Fruit fly (Drosophila melanogaster) whole organism: Measurements from ENCODE around the gene Svip.

Experiments used
- Dll ChIP-seq: fragments of >200 bp; optimal IDR thresholded peaks from 2 replicates; lab custom pipeline; 2017
- EcR ChIP-seq, 2 experiments: fragments of >200 bp; optimal IDR thresholded peaks; 2 replicates each; lab custom pipeline; 2017; ENCODE audit warnings: missing biosample characterization in 2 of 2, missing genetic modification characterization in 2 of 2, missing genetic modification reagents in 2 of 2
- pan ChIP-seq: fragments of >200 bp; optimal IDR thresholded peaks from 2 replicates; lab custom pipeline; 2017
- psq ChIP-seq: fragments of >200 bp; optimal IDR thresholded peaks from 2 replicates; lab custom pipeline; 2017
- usp ChIP-seq: fragments of >200 bp; optimal IDR thresholded peaks from 2 replicates; lab custom pipeline; 2017; ENCODE audit warnings: missing biosample characterization, missing genetic modification characterization, mixed read lengths

DNA sequence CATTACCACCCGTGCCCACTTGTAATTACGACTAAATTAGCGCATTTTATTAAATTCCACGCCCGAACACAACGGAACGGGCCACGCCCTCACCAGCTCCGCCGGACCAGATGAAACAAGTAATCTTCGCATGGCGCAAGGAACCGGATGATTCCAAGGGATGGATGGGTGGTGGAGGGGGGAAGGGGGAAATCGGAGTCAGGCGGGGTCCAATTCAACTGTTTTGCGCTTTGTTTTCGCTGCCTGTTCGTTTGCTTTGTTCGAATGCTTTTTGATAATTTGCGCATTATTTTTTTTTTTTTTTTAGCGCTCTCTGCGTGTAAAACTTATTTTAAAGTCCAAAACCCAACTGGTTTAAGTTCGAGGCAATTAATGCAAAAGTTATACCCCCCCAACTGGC, 37.9 kb downstream of the Svip start:
- no peak for TF ChIP-seq Dll (lab: Kevin White, UChicago)
- TF ChIP-seq pan, result no peak
- TF ChIP-seq EcR (GFP tag; optimal IDR thresholded peaks at IDR 0.05; lab: Kevin White, UChicago), result no peak
- TF ChIP-seq usp, result no peak
- no peak for TF ChIP-seq psq
